Fruit fly (Drosophila melanogaster) whole organism, embryonic: Measurements from ENCODE around the gene CG6962.

Experiments used
- CG11504 ChIP-seq: fragments of 200-800 bp; sonication (Bioruptor generic); optimal IDR thresholded peaks from 3 replicates; lab custom pipeline; 2019; ENCODE audit warnings: missing biosample characterization, mild to moderate bottlenecking, missing genetic modification characterization, moderate library complexity
- CG17912 ChIP-seq: fragments of 200-800 bp; sonication (Bioruptor generic); optimal IDR thresholded peaks from 2 replicates; lab custom pipeline; 2018; ENCODE audit warnings: missing biosample characterization, mild to moderate bottlenecking, missing genetic modification characterization
- CG2202 ChIP-seq: fragments of 200-800 bp; sonication (Bioruptor generic); optimal IDR thresholded peaks from 2 replicates; lab custom pipeline; 2018; ENCODE audit warnings: missing biosample characterization, mild to moderate bottlenecking, missing genetic modification characterization
- CG31365 ChIP-seq: fragments of 200-800 bp; sonication (Bioruptor generic); optimal IDR thresholded peaks from 2 replicates; lab custom pipeline; 2018; ENCODE audit warnings: missing biosample characterization, mild to moderate bottlenecking, missing genetic modification characterization
- Trl ChIP-seq, 3 experiments: fragments of >200 bp in 2 of 3; fragments of 200-800 bp in 1 of 3; sonication (Bioruptor generic) in 1 of 3; optimal IDR thresholded peaks; 2 replicates in 1 of 3; 3 replicates in 2 of 3; lab custom pipeline; 2016 to 2017; ENCODE audit warnings: missing biosample characterization in 1 of 3, missing genetic modification characterization in 1 of 3
- eyg ChIP-seq: fragments of 200-800 bp; sonication (Bioruptor generic); optimal IDR thresholded peaks from 3 replicates; lab custom pipeline; 2016; ENCODE audit warnings: missing biosample characterization, missing genetic modification characterization
- lbe ChIP-seq: fragments of 200-800 bp; sonication (Bioruptor generic); optimal IDR thresholded peaks from 2 replicates; lab custom pipeline; 2016; ENCODE audit warnings: missing biosample characterization, mild to moderate bottlenecking, missing genetic modification characterization

- TF ChIP-seq CG2202 (tag; lab: Kevin White, UChicago), result no peak
- no peak for TF ChIP-seq eyg (GFP tag; lab: Kevin White, UChicago)
- no peak for TF ChIP-seq CG17912 (GFP tag; lab: Kevin White, UChicago)
- peak; percentile 17 for TF ChIP-seq CG11504 (tag; lab: Kevin White, UChicago)
- TF ChIP-seq lbe (GFP tag; lab: Kevin White, UChicago), result no peak
- no peak for TF ChIP-seq Trl (optimal IDR thresholded peaks at IDR 0.05; lab: Kevin White, UChicago)
- TF ChIP-seq Trl (GFP tag; optimal IDR thresholded peaks at IDR 0.05; lab: Kevin White, UChicago), result no peak
- TF ChIP-seq CG31365 (tag; lab: Kevin White, UChicago), result no peak
Observed at dm6 chr3R:11869169-11869568, 13.2 kb downstream of the CG6962 start, which contains the start of gene CG6959.
